Worm (Caenorhabditis elegans) whole organism, L2 larva: Measurements from ENCODE around the gene R10E12.2.

Experiments
- F13H6.1 ChIP-seq: sonication (generic microtip); optimal IDR thresholded peaks from 2 replicates; lab custom pipeline; 2016; ENCODE audit warnings: missing genetic modification characterization, missing compliant biosample characterization
- blmp-1 ChIP-seq: sonication (generic microtip); optimal IDR thresholded peaks from 2 replicates; lab custom pipeline; 2017; ENCODE audit warnings: missing genetic modification characterization, mild to moderate bottlenecking, missing compliant biosample characterization, antibody characterized with exemption, moderate library complexity; ENCODE audit not compliant: insufficient read depth
- ceh-82 ChIP-seq: fragments of 150-350 bp; optimal IDR thresholded peaks from 2 replicates; lab custom pipeline; 2014; ENCODE audit warnings: missing biosample characterization, missing genetic modification characterization
- egl-27 ChIP-seq: sonication (generic microtip); optimal IDR thresholded peaks from 3 replicates; lab custom pipeline; 2017; ENCODE audit warnings: missing biosample characterization, missing genetic modification reagents, missing genetic modification characterization
- elt-1 ChIP-seq: fragments of 150-350 bp; optimal IDR thresholded peaks from 2 replicates; lab custom pipeline; 2014; ENCODE audit warnings: missing biosample characterization, missing genetic modification characterization
- elt-3 ChIP-seq: sonication (generic microtip); optimal IDR thresholded peaks from 2 replicates; lab custom pipeline; 2017; ENCODE audit warnings: missing biosample characterization, missing genetic modification characterization
- lin-39 ChIP-seq: fragments of 150-350 bp; optimal IDR thresholded peaks from 2 replicates; lab custom pipeline; 2014; ENCODE audit warnings: missing biosample characterization, missing genetic modification reagents, missing genetic modification characterization
- nhr-237 ChIP-seq: fragments of 150-350 bp; optimal IDR thresholded peaks from 2 replicates; lab custom pipeline; 2014; ENCODE audit warnings: missing biosample characterization, missing genetic modification characterization
- nhr-25 ChIP-seq: fragments of 150-350 bp; sonication (generic microtip); optimal IDR thresholded peaks from 3 replicates; lab custom pipeline; 2014; ENCODE audit warnings: missing biosample characterization, missing genetic modification characterization
- nhr-77 ChIP-seq: fragments of 150-350 bp; optimal IDR thresholded peaks from 2 replicates; lab custom pipeline; 2014; ENCODE audit warnings: missing biosample characterization, missing genetic modification characterization
- unc-55 ChIP-seq: fragments of 150-350 bp; sonication (generic microtip); optimal IDR thresholded peaks from 3 replicates; lab custom pipeline; 2014; ENCODE audit warnings: missing biosample characterization, missing genetic modification reagents, missing genetic modification characterization
- unc-62 ChIP-seq: fragments of 150-350 bp; optimal IDR thresholded peaks from 2 replicates; lab custom pipeline; 2014; ENCODE audit warnings: missing biosample characterization, missing genetic modification reagents, missing genetic modification characterization
- zag-1 ChIP-seq: fragments of 150-350 bp; optimal IDR thresholded peaks from 2 replicates; lab custom pipeline; 2014; ENCODE audit warnings: missing biosample characterization, missing genetic modification characterization
- ztf-11 ChIP-seq: sonication (generic microtip); optimal IDR thresholded peaks from 2 replicates; lab custom pipeline; 2017; ENCODE audit warnings: missing biosample characterization, missing genetic modification characterization

DNA sequence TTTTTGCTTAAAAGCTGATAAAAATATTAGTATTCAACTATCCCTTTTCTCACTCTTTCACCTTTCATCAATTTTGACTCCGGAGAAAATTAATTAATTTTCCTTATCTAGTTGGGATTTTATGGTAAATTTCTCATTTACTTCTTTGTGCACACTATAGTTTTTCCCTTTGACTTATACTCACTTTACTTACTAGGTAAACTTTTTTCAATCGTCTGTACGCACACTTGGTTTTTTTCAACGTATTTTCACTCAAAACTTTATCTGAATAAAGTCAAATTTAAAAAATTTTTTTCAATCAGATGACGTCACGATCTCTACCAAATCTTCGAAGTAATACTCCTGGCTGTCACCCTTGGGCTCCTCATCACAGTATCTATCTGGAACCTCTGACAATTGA lies 38.5 kb upstream of the R10E12.2 start, which contains the start of gene C05B5.16:
- no peak for TF ChIP-seq unc-62 (GFP tag; lab: Kevin White, UChicago)
- TF ChIP-seq zag-1 (tag; lab: Kevin White, UChicago), result no peak
- TF ChIP-seq blmp-1 (tag; lab: Kevin White, UChicago), result no peak
- TF ChIP-seq nhr-237 (tag; lab: Kevin White, UChicago), result no peak
- TF ChIP-seq egl-27 (tag; lab: Kevin White, UChicago), result no peak
- TF ChIP-seq ceh-82 (tag; lab: Kevin White, UChicago), result no peak
- TF ChIP-seq nhr-77 (tag; lab: Kevin White, UChicago), result no peak
- TF ChIP-seq nhr-25 (tag; lab: Kevin White, UChicago), result no peak
- TF ChIP-seq lin-39, result no peak
- TF ChIP-seq elt-1 (tag; lab: Kevin White, UChicago), result no peak
- no peak for TF ChIP-seq elt-3 (tag; lab: Kevin White, UChicago)
- no peak for TF ChIP-seq ztf-11
- TF ChIP-seq unc-55 (GFP tag; lab: Kevin White, UChicago), result no peak
- no peak for TF ChIP-seq F13H6.1 (tag; lab: Kevin White, UChicago)
